Worm (Caenorhabditis elegans) whole organism, mixed stage, embryonic: Measurements from ENCODE around the gene hpo-39.

ENCODE experiments used
- blmp-1 ChIP-seq: fragments of 150-350 bp; optimal IDR thresholded peaks from 2 replicates; lab custom pipeline; 2014; ENCODE audit warnings: missing biosample characterization, missing genetic modification characterization
- lin-13 ChIP-seq: fragments of 150-350 bp; optimal IDR thresholded peaks from 2 replicates; lab custom pipeline; 2014; ENCODE audit warnings: missing biosample characterization, missing genetic modification characterization
- nhr-76 ChIP-seq: sonication (generic microtip); optimal IDR thresholded peaks from 2 replicates; lab custom pipeline; 2017; ENCODE audit warnings: missing biosample characterization, missing genetic modification characterization
- pha-4 ChIP-seq: fragments of 150-350 bp; optimal IDR thresholded peaks from 2 replicates; lab custom pipeline; 2018; ENCODE audit warnings: missing biosample characterization, missing genetic modification reagents, missing genetic modification characterization
- sem-2 ChIP-seq: fragments of 200-800 bp; sonication (Bioruptor generic); optimal IDR thresholded peaks from 2 replicates; lab custom pipeline; 2018; ENCODE audit warnings: mild to moderate bottlenecking, missing genetic modification characterization, missing compliant biosample characterization
- snpc-4 ChIP-seq: fragments of 150-350 bp; optimal IDR thresholded peaks from 2 replicates; lab custom pipeline; 2014; ENCODE audit warnings: missing biosample characterization, missing genetic modification characterization
- unc-62 ChIP-seq: fragments of 150-350 bp; optimal IDR thresholded peaks from 2 replicates; lab custom pipeline; 2014; ENCODE audit warnings: missing biosample characterization, missing genetic modification reagents, missing genetic modification characterization
- ztf-11 ChIP-seq: fragments of 150-350 bp; optimal IDR thresholded peaks from 2 replicates; lab custom pipeline; 2014; ENCODE audit warnings: missing biosample characterization, missing genetic modification characterization

ce11 chrV:4615802-4616201 is 42.1 kb upstream of the hpo-39 start, which contains the start of the genes Y61A9LA.10 and F54D11.4:
- TF ChIP-seq unc-62 (GFP tag; lab: Kevin White, UChicago) (no peak), sem-2 (GFP tag; lab: Kevin White, UChicago) (no peak), pha-4 (no peak), blmp-1 (tag; lab: Kevin White, UChicago) (no peak), ztf-11 (tag; lab: Kevin White, UChicago) (no peak), nhr-76 (tag; lab: Kevin White, UChicago) (no peak), snpc-4 (tag; lab: Kevin White, UChicago) (no peak), lin-13 (tag; lab: Kevin White, UChicago) (no peak)
